Worm (Caenorhabditis elegans) whole organism, late embryonic: ENCODE data around the gene clec-203.

Experiments
- ceh-31 ChIP-seq: sonication (generic microtip); optimal IDR thresholded peaks from 2 replicates; lab custom pipeline; 2016; ENCODE audit warnings: missing genetic modification characterization, missing compliant biosample characterization
- dve-1 ChIP-seq: sonication (generic microtip); optimal IDR thresholded peaks from 2 replicates; lab custom pipeline; 2017; ENCODE audit warnings: antibody characterized with exemption, mild to moderate bottlenecking, missing genetic modification characterization, missing compliant biosample characterization
- elt-2 ChIP-seq: sonication (generic microtip); optimal IDR thresholded peaks from 2 replicates; lab custom pipeline; 2016; ENCODE audit warnings: missing genetic modification reagents, missing genetic modification characterization, missing compliant biosample characterization
- fkh-10 ChIP-seq: fragments of 150-350 bp; optimal IDR thresholded peaks from 2 replicates; lab custom pipeline; 2014; ENCODE audit warnings: missing biosample characterization, missing genetic modification reagents, missing genetic modification characterization
- odd-2 ChIP-seq: sonication (generic microtip); optimal IDR thresholded peaks from 2 replicates; lab custom pipeline; 2017; ENCODE audit warnings: antibody characterized with exemption, mild to moderate bottlenecking, missing genetic modification characterization, missing compliant biosample characterization
- sox-4 ChIP-seq: sonication (generic microtip); optimal IDR thresholded peaks from 2 replicates; lab custom pipeline; 2017; ENCODE audit warnings: mild to moderate bottlenecking, missing genetic modification characterization, inconsistent platforms, missing compliant biosample characterization

- TF ChIP-seq fkh-10 (no peak), elt-2 (no peak), sox-4 (tag; lab: Kevin White, UChicago) (no peak), ceh-31 (no peak), odd-2 (tag; lab: Kevin White, UChicago) (no peak), dve-1 (peak; percentile 86)
These were observed 35.5 kb upstream of the clec-203 start, which contains the start of gene K10C9.4 for ce11 chrV:1052559-1053064.
